Fruit fly (Drosophila melanogaster) whole organism, wandering third instar larva: ENCODE results near the gene CG15443.
A peak's percentile ranks its signal among the peaks of the same experiment; 100 is the strongest.

Experiments
- GATAd ChIP-seq: sonication (Bioruptor generic); optimal IDR thresholded peaks from 2 replicates; lab custom pipeline; 2016; ENCODE audit warnings: missing biosample characterization, missing genetic modification characterization
- Jra ChIP-seq: sonication (Bioruptor generic); optimal IDR thresholded peaks from 2 replicates; lab custom pipeline; 2016; ENCODE audit warnings: missing biosample characterization, missing genetic modification characterization
- Sp1 ChIP-seq: fragments of 200-800 bp; sonication (Bioruptor generic); optimal IDR thresholded peaks from 3 replicates; lab custom pipeline; 2019; ENCODE audit warnings: missing biosample characterization, mild to moderate bottlenecking, missing genetic modification characterization, moderate library complexity
- br ChIP-seq: fragments of 200-800 bp; sonication (Bioruptor generic); optimal IDR thresholded peaks from 2 replicates; lab custom pipeline; 2016; ENCODE audit warnings: missing biosample characterization, missing genetic modification characterization
- dmrt93B ChIP-seq: fragments of 200-800 bp; sonication (Bioruptor generic); optimal IDR thresholded peaks from 2 replicates; lab custom pipeline; 2018; ENCODE audit warnings: missing biosample characterization, mild to moderate bottlenecking, missing genetic modification characterization
- jim ChIP-seq: fragments of 175-275, 200-325 bp; sonication (Bioruptor generic); optimal IDR thresholded peaks from 2 replicates; lab custom pipeline; 2016; ENCODE audit warnings: missing biosample characterization, mild to moderate bottlenecking, missing genetic modification characterization
- usp ChIP-seq: fragments of >200 bp; optimal IDR thresholded peaks from 2 replicates; lab custom pipeline; 2017; ENCODE audit warnings: missing biosample characterization, missing genetic modification characterization

- peak; percentile 47 for TF ChIP-seq Sp1 (GFP tag; lab: Kevin White, UChicago)
- TF ChIP-seq usp (GFP tag; lab: Kevin White, UChicago): no peak
- no peak for TF ChIP-seq jim (GFP tag; lab: Kevin White, UChicago)
- TF ChIP-seq Jra: no peak
- no peak for TF ChIP-seq br (GFP tag; lab: Kevin White, UChicago)
- TF ChIP-seq GATAd: no peak
- no peak for TF ChIP-seq dmrt93B (GFP tag; lab: Kevin White, UChicago)
Observed at dm6 chr2L:4416903-4417302, 46.3 kb downstream of the CG15443 start.
